5 worm cellular contexts compared by ENCODE assay signal in the genomic region with DNA sequence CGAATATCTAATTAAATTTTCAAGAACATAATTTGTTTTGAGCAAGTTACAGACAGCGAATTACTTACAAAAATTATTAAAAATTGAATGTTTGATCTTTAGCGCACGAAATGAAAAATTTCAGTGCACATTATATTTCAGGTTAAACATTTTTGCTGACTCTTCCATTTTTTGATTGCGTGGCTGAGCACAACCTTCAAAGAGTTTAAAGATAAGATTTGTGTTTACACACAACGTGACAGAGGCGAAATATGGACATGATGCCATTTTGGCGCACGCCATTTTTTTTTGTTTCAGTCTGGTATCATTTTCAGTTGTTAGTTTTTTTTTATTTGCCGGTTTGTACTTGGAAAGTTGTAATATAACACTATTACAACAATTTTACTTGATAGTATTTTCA.
TF ChIP-seq lines count a peak whose summit lies in the region.

No protein-coding gene starts in this region.

TF ChIP-seq in whole organism, L1 larva, 84 proteins besides CTCF, POLR2A, EP300 and RAD21:
- no peak for TF ChIP-seq nhr-85 (tag; lab: Kevin White, UChicago)
- TF ChIP-seq lin-39 (tag; optimal IDR thresholded peaks at IDR 0.05; lab: Kevin White, UChicago), result no peak
- TF ChIP-seq zag-1 (tag; optimal IDR thresholded peaks at IDR 0.05; lab: Kevin White, UChicago), result no peak
- TF ChIP-seq aha-1 (tag; optimal IDR thresholded peaks at IDR 0.05; lab: Kevin White, UChicago), result no peak
- no peak for TF ChIP-seq zip-4 (GFP tag; optimal IDR thresholded peaks at IDR 0.05; lab: Kevin White, UChicago)
- no peak for TF ChIP-seq snu-23 (GFP tag; optimal IDR thresholded peaks at IDR 0.05; lab: Kevin White, UChicago)
- TF ChIP-seq sup-37 (GFP tag; optimal IDR thresholded peaks at IDR 0.05; lab: Kevin White, UChicago), result no peak
- TF ChIP-seq isw-1 (GFP tag; IDR thresholded peaks at IDR 0.05; lab: Robert Waterston, UW), result no peak
- TF ChIP-seq lin-35 (GFP tag; optimal IDR thresholded peaks at IDR 0.05; lab: Kevin White, UChicago), result peak in 1 of 2 experiments; percentile 29
- no peak for TF ChIP-seq nhr-77 (tag; optimal IDR thresholded peaks at IDR 0.05; lab: Kevin White, UChicago)
- peak; percentile 55 for TF ChIP-seq elt-2 (tag; optimal IDR thresholded peaks at IDR 0.05; lab: Kevin White, UChicago)
- TF ChIP-seq ztf-11 (tag; optimal IDR thresholded peaks at IDR 0.05; lab: Kevin White, UChicago), result no peak
- no peak for TF ChIP-seq ceh-88 (GFP tag; IDR thresholded peaks at IDR 0.05; lab: Robert Waterston, UW)
- TF ChIP-seq blmp-1 (tag; optimal IDR thresholded peaks at IDR 0.05; lab: Kevin White, UChicago), result no peak

TF ChIP-seq in whole organism, L2 larva, 48 proteins besides CTCF, POLR2A, EP300 and RAD21:
- TF ChIP-seq aly-2 (tag; optimal IDR thresholded peaks at IDR 0.05; lab: Kevin White, UChicago) (no peak), C34F6.9 (tag; optimal IDR thresholded peaks at IDR 0.05; lab: Kevin White, UChicago) (no peak), ceh-82 (tag; optimal IDR thresholded peaks at IDR 0.05; lab: Kevin White, UChicago) (no peak), nhr-21 (tag; optimal IDR thresholded peaks at IDR 0.05; lab: Kevin White, UChicago) (no peak), zag-1 (tag; optimal IDR thresholded peaks at IDR 0.05; lab: Kevin White, UChicago) (no peak), sma-9 (GFP tag; optimal IDR thresholded peaks at IDR 0.05; lab: Kevin White, UChicago) (peak; percentile 38), sma-9 (tag; optimal IDR thresholded peaks at IDR 0.05; lab: Kevin White, UChicago) (no peak), crh-2 (tag; optimal IDR thresholded peaks at IDR 0.05; lab: Kevin White, UChicago) (peak; percentile 64), blmp-1 (tag; optimal IDR thresholded peaks at IDR 0.05; lab: Kevin White, UChicago; ENCODE audit: insufficient read depth) (no peak), sem-4 (tag; optimal IDR thresholded peaks at IDR 0.05; lab: Kevin White, UChicago) (no peak), Y55F3AM.14 (GFP tag; optimal IDR thresholded peaks at IDR 0.05; lab: Kevin White, UChicago) (no peak), fos-1 (tag; optimal IDR thresholded peaks at IDR 0.05; lab: Kevin White, UChicago) (peak; percentile 91), ama-1 (optimal IDR thresholded peaks at IDR 0.05; lab: Kevin White, UChicago) (no peak), skn-1 (tag; optimal IDR thresholded peaks at IDR 0.05; lab: Kevin White, UChicago) (no peak), unc-55 (GFP tag; optimal IDR thresholded peaks at IDR 0.05; lab: Kevin White, UChicago) (no peak), nhr-11 (tag; optimal IDR thresholded peaks at IDR 0.05; lab: Kevin White, UChicago) (no peak), F13H6.1 (tag; optimal IDR thresholded peaks at IDR 0.05; lab: Kevin White, UChicago) (no peak)

TF ChIP-seq in whole organism, L3 larva, 47 proteins besides CTCF, POLR2A, EP300 and RAD21:
- TF ChIP-seq pha-4 (tag; optimal IDR thresholded peaks at IDR 0.05; lab: Kevin White, UChicago), result peak; percentile 23
- no peak for TF ChIP-seq ztf-4 (tag; optimal IDR thresholded peaks at IDR 0.05; lab: Kevin White, UChicago)
- TF ChIP-seq ZK546.5 (tag; optimal IDR thresholded peaks at IDR 0.05; lab: Kevin White, UChicago), result no peak
- no peak for TF ChIP-seq ceh-28 (tag; optimal IDR thresholded peaks at IDR 0.05; lab: Kevin White, UChicago)
- no peak for TF ChIP-seq nhr-28 (tag; optimal IDR thresholded peaks at IDR 0.05; lab: Kevin White, UChicago)
- TF ChIP-seq ama-1 (optimal IDR thresholded peaks at IDR 0.05; lab: Kevin White, UChicago), result no peak
- TF ChIP-seq lsy-12 (tag; optimal IDR thresholded peaks at IDR 0.05; lab: Kevin White, UChicago), result no peak
- peak; percentile 79 for TF ChIP-seq elt-2 (tag; optimal IDR thresholded peaks at IDR 0.05; lab: Kevin White, UChicago)
- TF ChIP-seq nfya-1 (tag; optimal IDR thresholded peaks at IDR 0.05; lab: Kevin White, UChicago; ENCODE audit: insufficient read depth), result no peak
- TF ChIP-seq R02D3.7 (tag; optimal IDR thresholded peaks at IDR 0.05; lab: Kevin White, UChicago), result no peak
- TF ChIP-seq fos-1 (tag; optimal IDR thresholded peaks at IDR 0.05; lab: Kevin White, UChicago), result no peak
- TF ChIP-seq nhr-76 (tag; optimal IDR thresholded peaks at IDR 0.05; lab: Kevin White, UChicago), result no peak
- TF ChIP-seq unc-62 (GFP tag; optimal IDR thresholded peaks at IDR 0.05; lab: Kevin White, UChicago), result no peak
- TF ChIP-seq pqm-1 (tag; optimal IDR thresholded peaks at IDR 0.05; lab: Kevin White, UChicago), result peak; percentile 61
- TF ChIP-seq hmg-11 (tag; optimal IDR thresholded peaks at IDR 0.05; lab: Kevin White, UChicago), result no peak
- TF ChIP-seq mml-1 (tag; optimal IDR thresholded peaks at IDR 0.05; lab: Kevin White, UChicago), result no peak

TF ChIP-seq in whole organism, L4 larva, 104 proteins besides CTCF, POLR2A, EP300 and RAD21:
- TF ChIP-seq lsy-2 (tag; optimal IDR thresholded peaks at IDR 0.05; lab: Kevin White, UChicago) (no peak), snpc-4 (tag; optimal IDR thresholded peaks at IDR 0.05; lab: Kevin White, UChicago) (no peak), nhr-48 (tag; optimal IDR thresholded peaks at IDR 0.05; lab: Kevin White, UChicago) (no peak), F26F4.8 (GFP tag; conservative IDR thresholded peaks at IDR 0.05; lab: Robert Waterston, UW) (no peak), hlh-11 (tag; optimal IDR thresholded peaks at IDR 0.05; lab: Kevin White, UChicago) (peak; percentile 40), nhr-28 (tag; optimal IDR thresholded peaks at IDR 0.05; lab: Kevin White, UChicago) (peak; percentile 69), daf-16 (GFP tag; optimal IDR thresholded peaks at IDR 0.05; lab: Kevin White, UChicago) (no peak), daf-16 (tag; optimal IDR thresholded peaks at IDR 0.05; lab: Kevin White, UChicago) (peak; percentile 86), T20F7.1 (GFP tag; optimal IDR thresholded peaks at IDR 0.05; lab: Kevin White, UChicago) (no peak), lin-38 (GFP tag; IDR thresholded peaks at IDR 0.05; lab: Robert Waterston, UW) (no peak), lin-29 (GFP tag; IDR thresholded peaks at IDR 0.05; lab: Robert Waterston, UW) (no peak), mxl-3 (GFP tag; optimal IDR thresholded peaks at IDR 0.05; lab: Kevin White, UChicago) (peak; percentile 48), mdl-1 (tag; optimal IDR thresholded peaks at IDR 0.05; lab: Kevin White, UChicago) (peak in 1 of 2 experiments; percentile 53), F49E8.2 (tag; optimal IDR thresholded peaks at IDR 0.05; lab: Kevin White, UChicago; ENCODE audit: borderline replicate concordance) (no peak), ceh-44 (GFP tag; IDR thresholded peaks at IDR 0.05; lab: Robert Waterston, UW) (no peak), pqm-1 (tag; optimal IDR thresholded peaks at IDR 0.05; lab: Kevin White, UChicago) (peak; percentile 88), nhr-77 (tag; optimal IDR thresholded peaks at IDR 0.05; lab: Kevin White, UChicago) (peak; percentile 55), dmd-6 (GFP tag; IDR thresholded peaks at IDR 0.05; lab: Robert Waterston, UW) (peak; percentile 78), nhr-11 (tag; optimal IDR thresholded peaks at IDR 0.05; lab: Kevin White, UChicago) (no peak), ztf-7 (tag; optimal IDR thresholded peaks at IDR 0.05; lab: Kevin White, UChicago) (no peak), hlh-30 (tag; optimal IDR thresholded peaks at IDR 0.05; lab: Kevin White, UChicago; ENCODE audit: insufficient read depth) (peak; percentile 20), lir-3 (tag; optimal IDR thresholded peaks at IDR 0.05; lab: Kevin White, UChicago) (no peak), dve-1 (tag; optimal IDR thresholded peaks at IDR 0.05; lab: Kevin White, UChicago; ENCODE audit: insufficient read depth) (peak; percentile 62)

TF ChIP-seq in whole organism, young adult, 124 proteins besides CTCF, POLR2A, EP300 and RAD21:
- no peak for TF ChIP-seq ztf-26 (tag; optimal IDR thresholded peaks at IDR 0.05; lab: Kevin White, UChicago)
- TF ChIP-seq let-607 (tag; optimal IDR thresholded peaks at IDR 0.05; lab: Kevin White, UChicago), result peak; percentile 15 to 27
- peak; percentile 82 for TF ChIP-seq nhr-80 (tag; optimal IDR thresholded peaks at IDR 0.05; lab: Kevin White, UChicago)
TF ChIP-seq in whole organism, young adult: peak in this region for 2.
